In genomic region chrX:22480612-22481011, dm6 we compare ENCODE assay signal across 3 fruit fly cellular contexts.
TF ChIP-seq lines count a peak whose summit lies in the region.

No protein-coding gene starts in this region.

- TF ChIP-seq CTCF in whole organism, embryonic (GFP tag; optimal IDR thresholded peaks at IDR 0.05; lab: Kevin White, UChicago), result no peak

TF ChIP-seq in whole organism, adult, 20 proteins besides CTCF, POLR2A, EP300 and RAD21:
- no peak for TF ChIP-seq Clk (GFP tag; optimal IDR thresholded peaks at IDR 0.05; lab: Kevin White, UChicago)
- no peak for TF ChIP-seq CG5204 (GFP tag; optimal IDR thresholded peaks at IDR 0.05; lab: Kevin White, UChicago)
- peak; percentile 79 for TF ChIP-seq ovo (GFP tag; optimal IDR thresholded peaks at IDR 0.05; lab: Kevin White, UChicago)
- no peak for TF ChIP-seq cic (GFP tag; optimal IDR thresholded peaks at IDR 0.05; lab: Kevin White, UChicago)
- no peak for TF ChIP-seq Hr96 (GFP tag; optimal IDR thresholded peaks at IDR 0.05; lab: Kevin White, UChicago)
- no peak for TF ChIP-seq Mnt (GFP tag; optimal IDR thresholded peaks at IDR 0.05; lab: Kevin White, UChicago)
- no peak for TF ChIP-seq kay (GFP tag; lab: Kevin White, UChicago; ENCODE audit: borderline replicate concordance)
- peak; percentile 89 for TF ChIP-seq pad (GFP tag; optimal IDR thresholded peaks at IDR 0.05; lab: Kevin White, UChicago)
TF ChIP-seq in whole organism, adult: peak in this region for 2.

TF ChIP-seq in whole organism, embryonic, 481 proteins besides CTCF, POLR2A, EP300 and RAD21:
- TF ChIP-seq NC2β (GFP tag; optimal IDR thresholded peaks at IDR 0.05; lab: Kevin White, UChicago) (no peak), CG2199 (GFP tag; IDR thresholded peaks at IDR 0.05; lab: Robert Waterston, UW) (0 out of 3 replicates have a peak, but pooled peaks have one; percentile 9), zfh1 (GFP tag; IDR thresholded peaks at IDR 0.05; lab: Robert Waterston, UW) (no peak), Hmr (GFP tag; optimal IDR thresholded peaks at IDR 0.05; lab: Kevin White, UChicago) (peak; percentile 18), Taf1 (GFP tag; IDR thresholded peaks at IDR 0.05; lab: Robert Waterston, UW) (no peak), CG4854 (GFP tag; optimal IDR thresholded peaks at IDR 0.05; lab: Kevin White, UChicago) (no peak), Atf-2 (GFP tag; optimal IDR thresholded peaks at IDR 0.05; lab: Kevin White, UChicago) (no peak), D19A (tag; optimal IDR thresholded peaks at IDR 0.05; lab: Kevin White, UChicago) (peak; percentile 53), Ets97D (GFP tag; optimal IDR thresholded peaks at IDR 0.05; lab: Kevin White, UChicago) (peak; percentile 48), ewg (GFP tag; optimal IDR thresholded peaks at IDR 0.05; lab: Kevin White, UChicago) (peak; percentile 89), stwl (tag; optimal IDR thresholded peaks at IDR 0.05; lab: Kevin White, UChicago) (no peak), CG11247 (GFP tag; IDR thresholded peaks at IDR 0.05; lab: Robert Waterston, UW) (no peak), Drgx (GFP tag; IDR thresholded peaks at IDR 0.05; lab: Robert Waterston, UW) (no peak), tll (GFP tag; optimal IDR thresholded peaks at IDR 0.05; lab: Kevin White, UChicago) (no peak), Med (GFP tag; lab: Kevin White, UChicago) (peak; percentile 45), crc (GFP tag; optimal IDR thresholded peaks at IDR 0.05; lab: Kevin White, UChicago) (no peak), sr (GFP tag; IDR thresholded peaks at IDR 0.05; lab: Robert Waterston, UW) (no peak), CG32532 (GFP tag; IDR thresholded peaks at IDR 0.05; lab: Robert Waterston, UW) (peak; percentile 15; the same call in 1 of the 2 replicates), sqz (GFP tag; optimal IDR thresholded peaks at IDR 0.05; lab: Kevin White, UChicago) (no peak), CG10366 (GFP tag; IDR thresholded peaks at IDR 0.05; lab: Robert Waterston, UW) (no peak)

TF ChIP-seq in whole organism, prepupa, 60 proteins besides CTCF, POLR2A, EP300 and RAD21:
- no peak for TF ChIP-seq vri (GFP tag; optimal IDR thresholded peaks at IDR 0.05; lab: Kevin White, UChicago)
- no peak for TF ChIP-seq CG8319 (GFP tag; optimal IDR thresholded peaks at IDR 0.05; lab: Kevin White, UChicago)
- no peak for TF ChIP-seq CG11762 (GFP tag; optimal IDR thresholded peaks at IDR 0.05; lab: Kevin White, UChicago; ENCODE audit: insufficient read depth)
- TF ChIP-seq CG16779 (tag; optimal IDR thresholded peaks at IDR 0.05; lab: Kevin White, UChicago), result no peak
- TF ChIP-seq CG7368 (GFP tag; optimal IDR thresholded peaks at IDR 0.05; lab: Kevin White, UChicago), result no peak
- TF ChIP-seq fd59A (GFP tag; optimal IDR thresholded peaks at IDR 0.05; lab: Kevin White, UChicago), result no peak
- no peak for TF ChIP-seq CG8119 (GFP tag; IDR thresholded peaks at IDR 0.05; lab: Robert Waterston, UW)
- TF ChIP-seq CG3919 (GFP tag; optimal IDR thresholded peaks at IDR 0.05; lab: Kevin White, UChicago), result no peak
- no peak for TF ChIP-seq CG3032 (tag; optimal IDR thresholded peaks at IDR 0.05; lab: Kevin White, UChicago)
- TF ChIP-seq fkh (GFP tag; optimal IDR thresholded peaks at IDR 0.05; lab: Kevin White, UChicago), result no peak
- TF ChIP-seq CG6854 (GFP tag; optimal IDR thresholded peaks at IDR 0.05; lab: Kevin White, UChicago), result no peak
- TF ChIP-seq Sox14 (GFP tag; optimal IDR thresholded peaks at IDR 0.05; lab: Kevin White, UChicago), result no peak
- TF ChIP-seq CG6792 (GFP tag; optimal IDR thresholded peaks at IDR 0.05; lab: Kevin White, UChicago), result no peak
- TF ChIP-seq CG11902 (GFP tag; optimal IDR thresholded peaks at IDR 0.05; lab: Kevin White, UChicago), result no peak
- TF ChIP-seq Eip78C (GFP tag; lab: Kevin White, UChicago), result peak; percentile 13
- no peak for TF ChIP-seq CG15336 (GFP tag; IDR thresholded peaks at IDR 0.05; lab: Robert Waterston, UW)
- TF ChIP-seq salr (GFP tag; optimal IDR thresholded peaks at IDR 0.05; lab: Kevin White, UChicago), result no peak
- no peak for TF ChIP-seq CG8632 (GFP tag; optimal IDR thresholded peaks at IDR 0.05; lab: Kevin White, UChicago)
- TF ChIP-seq CG31627 (GFP tag; optimal IDR thresholded peaks at IDR 0.05; lab: Kevin White, UChicago), result no peak
- TF ChIP-seq Gug (GFP tag; IDR thresholded peaks at IDR 0.05; lab: Robert Waterston, UW), result no peak
- TF ChIP-seq Ets21C (GFP tag; optimal IDR thresholded peaks at IDR 0.05; lab: Kevin White, UChicago), result no peak
- no peak for TF ChIP-seq CG10669 (GFP tag; optimal IDR thresholded peaks at IDR 0.05; lab: Kevin White, UChicago)
- 0 out of 3 replicates have a peak, but pooled peaks have one; percentile 6 for TF ChIP-seq eg (GFP tag; IDR thresholded peaks at IDR 0.05; lab: Robert Waterston, UW)
- peak; percentile 57 for TF ChIP-seq svp (GFP tag; lab: Kevin White, UChicago)
